Fruit fly (Drosophila melanogaster) whole organism, embryonic: ENCODE measurements around the gene CG6330.

ENCODE experiments used
- Atf3 ChIP-seq: fragments of 200-800 bp; sonication (Bioruptor generic); optimal IDR thresholded peaks from 3 replicates; lab custom pipeline; 2016; ENCODE audit warnings: missing biosample characterization, missing genetic modification characterization
- CG10431 ChIP-seq: fragments of 200-800 bp; sonication (Bioruptor generic); optimal IDR thresholded peaks from 3 replicates; lab custom pipeline; 2018; ENCODE audit warnings: missing biosample characterization, mild to moderate bottlenecking, missing genetic modification characterization
- CG11093 ChIP-seq: fragments of 200-800 bp; sonication (Bioruptor generic); IDR thresholded peaks from 3 replicates; pipeline ENCODE4 v1.3.6; 2022; ENCODE audit warnings: missing biosample characterization, missing genetic modification characterization
- CG12659 ChIP-seq: fragments of 200-800 bp; sonication (Bioruptor generic); optimal IDR thresholded peaks from 3 replicates; lab custom pipeline; 2017; ENCODE audit warnings: mild to moderate bottlenecking, missing biosample characterization, missing genetic modification reagents, missing genetic modification characterization
- CG14050 ChIP-seq: fragments of 200-800 bp; sonication (Bioruptor generic); IDR thresholded peaks from 3 replicates; pipeline ENCODE4 v1.3.6; 2022; ENCODE audit warnings: missing biosample characterization, missing genetic modification characterization
- CG17912 ChIP-seq: fragments of 200-800 bp; sonication (Bioruptor generic); optimal IDR thresholded peaks from 2 replicates; lab custom pipeline; 2018; ENCODE audit warnings: missing biosample characterization, mild to moderate bottlenecking, missing genetic modification characterization
- CG2202 ChIP-seq: fragments of 200-800 bp; sonication (Bioruptor generic); optimal IDR thresholded peaks from 2 replicates; lab custom pipeline; 2018; ENCODE audit warnings: missing biosample characterization, mild to moderate bottlenecking, missing genetic modification characterization
- CG30403 ChIP-seq: fragments of 200-800 bp; sonication (Bioruptor generic); optimal IDR thresholded peaks from 3 replicates; lab custom pipeline; 2016; ENCODE audit warnings: missing biosample characterization, missing genetic modification characterization
- CG31365 ChIP-seq: fragments of 200-800 bp; sonication (Bioruptor generic); optimal IDR thresholded peaks from 2 replicates; lab custom pipeline; 2018; ENCODE audit warnings: missing biosample characterization, mild to moderate bottlenecking, missing genetic modification characterization
- CG32532 ChIP-seq: fragments of 200-800 bp; sonication (Bioruptor generic); IDR thresholded peaks from 2 replicates; pipeline ENCODE4 v1.3.6; 2022; ENCODE audit warnings: missing biosample characterization, missing genetic modification characterization
- CG33213 ChIP-seq: fragments of 200-800 bp; sonication (Bioruptor generic); optimal IDR thresholded peaks from 3 replicates; lab custom pipeline; 2016; ENCODE audit warnings: missing biosample characterization, missing genetic modification characterization
- CG6854 ChIP-seq: fragments of 200-800 bp; sonication (Bioruptor generic); optimal IDR thresholded peaks from 3 replicates; lab custom pipeline; 2017; ENCODE audit warnings: missing biosample characterization, mild to moderate bottlenecking, missing genetic modification characterization
- CG7839 ChIP-seq: fragments of 200-800 bp; sonication (Bioruptor generic); optimal IDR thresholded peaks from 3 replicates; lab custom pipeline; 2018; ENCODE audit warnings: missing biosample characterization, mild to moderate bottlenecking, missing genetic modification characterization, moderate library complexity
- CG7963 ChIP-seq: fragments of 200-800 bp; sonication (Bioruptor generic); IDR thresholded peaks from 3 replicates; pipeline ENCODE4 v1.3.6; 2022; ENCODE audit warnings: missing biosample characterization, missing genetic modification characterization; ENCODE audit not compliant: partially characterized antibody
- CG9215 ChIP-seq: fragments of 200-800 bp; sonication (Bioruptor generic); IDR thresholded peaks from 2 replicates; pipeline ENCODE4 v1.3.6; 2022; ENCODE audit warnings: missing biosample characterization, missing genetic modification characterization
- CG9727 ChIP-seq: fragments of 200-800 bp; sonication (Bioruptor generic); optimal IDR thresholded peaks from 3 replicates; lab custom pipeline; 2017; ENCODE audit warnings: missing biosample characterization, mild to moderate bottlenecking, missing genetic modification characterization
- Chrac-16 ChIP-seq: fragments of 200-800 bp; sonication (Bioruptor generic); optimal IDR thresholded peaks from 3 replicates; lab custom pipeline; 2016; ENCODE audit warnings: missing biosample characterization, missing genetic modification characterization
- CkIIα-i1 ChIP-seq: fragments of 200-800 bp; sonication (Bioruptor generic); IDR thresholded peaks from 2 replicates; pipeline ENCODE4 v1.3.6; 2022; ENCODE audit warnings: missing biosample characterization, missing genetic modification characterization
- Ets65A ChIP-seq: fragments of 200-800 bp; sonication (Bioruptor generic); peaks from one replicate; lab custom pipeline; 2016; ENCODE audit warnings: missing biosample characterization, missing genetic modification characterization
- HHEX ChIP-seq: fragments of 200-800 bp; sonication (Bioruptor generic); optimal IDR thresholded peaks from 3 replicates; lab custom pipeline; 2017; ENCODE audit warnings: missing biosample characterization, mild to moderate bottlenecking, missing genetic modification characterization, missing genetic modification reagents
- HLHmδ ChIP-seq: fragments of 200-800 bp; sonication (Bioruptor generic); optimal IDR thresholded peaks from 2 replicates; lab custom pipeline; 2018; ENCODE audit warnings: missing biosample characterization, mild to moderate bottlenecking, missing genetic modification characterization, moderate library complexity
- Lim3 ChIP-seq: fragments of 200-800 bp; sonication (Bioruptor generic); IDR thresholded peaks from 2 replicates; pipeline ENCODE4 v1.3.6; 2022; ENCODE audit warnings: missing biosample characterization, missing genetic modification characterization
- NFAT ChIP-seq: fragments of 200-800 bp; sonication (Bioruptor generic); IDR thresholded peaks from 2 replicates; pipeline ENCODE4 v1.3.6; 2022; ENCODE audit warnings: missing biosample characterization, missing genetic modification characterization
- NfI ChIP-seq: fragments of 200-800 bp; sonication (Bioruptor generic); optimal IDR thresholded peaks from 3 replicates; lab custom pipeline; 2018; ENCODE audit warnings: missing biosample characterization, mild to moderate bottlenecking, missing genetic modification characterization, moderate library complexity
- TFAM ChIP-seq: fragments of 200-800 bp; sonication (Bioruptor generic); optimal IDR thresholded peaks from 2 replicates; lab custom pipeline; 2017; ENCODE audit warnings: missing biosample characterization, missing genetic modification characterization, inconsistent platforms
- Trl ChIP-seq, 3 experiments: fragments of >200 bp in 2 of 3; fragments of 200-800 bp in 1 of 3; sonication (Bioruptor generic) in 1 of 3; optimal IDR thresholded peaks; 2 replicates in 1 of 3; 3 replicates in 2 of 3; lab custom pipeline; 2016 to 2017; ENCODE audit warnings: missing biosample characterization in 1 of 3, missing genetic modification characterization in 1 of 3
- ab ChIP-seq: fragments of 200-800 bp; sonication (Bioruptor generic); optimal IDR thresholded peaks from 2 replicates; lab custom pipeline; 2016; ENCODE audit warnings: missing biosample characterization, missing genetic modification characterization
- al ChIP-seq: fragments of 200-800 bp; sonication (Bioruptor generic); IDR thresholded peaks from 2 replicates; pipeline ENCODE4 v1.3.6; 2022; ENCODE audit warnings: missing biosample characterization, missing genetic modification characterization
- amos ChIP-seq: fragments of 200-800 bp; sonication (Bioruptor generic); IDR thresholded peaks from 2 replicates; pipeline ENCODE4 v1.3.6; 2022; ENCODE audit warnings: missing biosample characterization, missing genetic modification characterization; ENCODE audit not compliant: partially characterized antibody
- bab2 ChIP-seq: fragments of 200-800 bp; sonication (Bioruptor generic); optimal IDR thresholded peaks from 2 replicates; lab custom pipeline; 2016; ENCODE audit warnings: missing biosample characterization, missing genetic modification characterization
- bbx ChIP-seq: fragments of 200-800 bp; sonication (Bioruptor generic); IDR thresholded peaks from 2 replicates; pipeline ENCODE4 v1.3.6; 2022; ENCODE audit warnings: missing biosample characterization, missing genetic modification characterization; ENCODE audit not compliant: partially characterized antibody
- disco-r ChIP-seq: fragments of 200-800 bp; sonication (Bioruptor generic); optimal IDR thresholded peaks from 2 replicates; lab custom pipeline; 2016; ENCODE audit warnings: missing biosample characterization, missing genetic modification characterization
- dpn ChIP-seq, 2 experiments: fragments of 200-800 bp; sonication (Bioruptor generic); optimal IDR thresholded peaks; 3 replicates each; lab custom pipeline; 2016; ENCODE audit warnings: missing biosample characterization in 2 of 2, missing genetic modification characterization in 2 of 2
- fru ChIP-seq: fragments of >200 bp; optimal IDR thresholded peaks from 2 replicates; lab custom pipeline; 2017
- grn ChIP-seq: fragments of 200-800 bp; sonication (Bioruptor generic); optimal IDR thresholded peaks from 3 replicates; lab custom pipeline; 2017; ENCODE audit warnings: missing biosample characterization, missing genetic modification characterization
- kah ChIP-seq: fragments of 200-800 bp; sonication (Bioruptor generic); optimal IDR thresholded peaks from 2 replicates; lab custom pipeline; 2018; ENCODE audit warnings: missing biosample characterization, mild to moderate bottlenecking, missing genetic modification characterization
- lmd ChIP-seq: fragments of 200-800 bp; sonication (Bioruptor generic); IDR thresholded peaks from 2 replicates; pipeline ENCODE4 v1.3.6; 2022; ENCODE audit warnings: missing biosample characterization, missing genetic modification characterization
- mam ChIP-seq: fragments of 200-800 bp; sonication (Bioruptor generic); optimal IDR thresholded peaks from 3 replicates; lab custom pipeline; 2016; ENCODE audit warnings: missing biosample characterization, missing genetic modification characterization
- mld ChIP-seq: fragments of 200-800 bp; sonication (Bioruptor generic); IDR thresholded peaks from 3 replicates; pipeline ENCODE4 v1.3.6; 2022; ENCODE audit warnings: missing biosample characterization, missing genetic modification characterization; ENCODE audit not compliant: partially characterized antibody
- nau ChIP-seq: fragments of 200-800 bp; sonication (Bioruptor generic); optimal IDR thresholded peaks from 3 replicates; lab custom pipeline; 2017; ENCODE audit warnings: missing biosample characterization, mild to moderate bottlenecking, missing genetic modification characterization, missing genetic modification reagents
- nerfin-2 ChIP-seq: fragments of 200-800 bp; sonication (Bioruptor generic); IDR thresholded peaks from 2 replicates; pipeline ENCODE4 v1.3.6; 2022; ENCODE audit warnings: missing biosample characterization, missing genetic modification characterization; ENCODE audit not compliant: partially characterized antibody
- odd ChIP-seq: fragments of 200-800 bp; sonication (Bioruptor generic); optimal IDR thresholded peaks from 2 replicates; lab custom pipeline; 2017; ENCODE audit warnings: missing biosample characterization, mild to moderate bottlenecking, missing genetic modification characterization
- sens-2 ChIP-seq: fragments of 200-800 bp; sonication (Bioruptor generic); IDR thresholded peaks from 2 replicates; pipeline ENCODE4 v1.3.6; 2022; ENCODE audit warnings: missing biosample characterization, missing genetic modification characterization
- sima ChIP-seq: fragments of 200-800 bp; sonication (Bioruptor generic); optimal IDR thresholded peaks from 2 replicates; lab custom pipeline; 2016; ENCODE audit warnings: missing biosample characterization, missing genetic modification characterization
- stc ChIP-seq: fragments of 200-800 bp; sonication (Bioruptor generic); IDR thresholded peaks from 2 replicates; pipeline ENCODE4 v1.3.6; 2022; ENCODE audit warnings: missing biosample characterization, missing genetic modification characterization
- tgo ChIP-seq: fragments of 200-800 bp; sonication (Bioruptor generic); IDR thresholded peaks from 3 replicates; pipeline ENCODE4 v1.3.6; 2022; ENCODE audit warnings: missing biosample characterization, missing genetic modification characterization
- tin ChIP-seq: fragments of 200-800 bp; sonication (Bioruptor generic); optimal IDR thresholded peaks from 3 replicates; lab custom pipeline; 2016; ENCODE audit warnings: missing biosample characterization, missing genetic modification characterization
- twi ChIP-seq: fragments of 200-800 bp; optimal IDR thresholded peaks from 2 replicates; lab custom pipeline; 2019; ENCODE audit warnings: missing biosample characterization, mild to moderate bottlenecking, missing genetic modification characterization, moderate library complexity
- vfl ChIP-seq: fragments of 200-800 bp; sonication (Bioruptor generic); optimal IDR thresholded peaks from 2 replicates; lab custom pipeline; 2016; ENCODE audit warnings: missing biosample characterization, missing genetic modification characterization
- z ChIP-seq: fragments of 200-800 bp; sonication (Bioruptor generic); IDR thresholded peaks from 3 replicates; pipeline ENCODE4 v1.3.6; 2022; ENCODE audit warnings: missing biosample characterization, missing genetic modification characterization
- zen2 ChIP-seq: fragments of 200-800 bp; sonication (Bioruptor generic); IDR thresholded peaks from 3 replicates; pipeline ENCODE4 v1.3.6; 2022; ENCODE audit warnings: missing biosample characterization, missing genetic modification characterization; ENCODE audit not compliant: partially characterized antibody

The CG6330 gene

DNA sequence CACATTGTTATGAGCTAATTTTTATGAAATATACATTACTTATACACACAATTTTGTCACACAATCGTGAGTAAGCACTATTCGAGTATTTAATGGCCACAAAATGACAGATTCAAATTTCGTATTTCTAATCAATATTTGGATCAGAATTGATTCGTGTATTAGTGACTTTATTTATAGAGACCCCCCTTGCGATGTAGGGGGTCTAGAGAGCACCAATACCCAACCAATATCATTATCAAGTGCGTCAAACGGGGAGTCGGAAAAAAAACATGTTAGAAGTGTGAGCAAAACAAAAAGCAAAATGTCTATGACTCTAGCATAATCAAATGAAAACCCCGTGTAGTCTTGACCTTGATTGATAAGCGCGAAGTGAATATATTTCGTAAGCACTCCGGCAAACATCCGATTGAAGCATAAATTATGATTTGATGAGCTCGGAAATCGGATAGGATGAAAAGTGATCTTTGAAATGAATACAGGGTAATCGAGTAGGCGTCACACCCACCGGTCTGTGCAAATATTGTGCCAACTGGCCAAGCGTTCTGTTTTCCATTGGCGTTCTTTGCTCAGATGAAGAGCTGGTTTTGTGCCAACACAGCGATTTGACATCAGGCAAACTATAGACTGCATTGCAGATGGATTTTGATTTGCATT, 6.0 kb downstream of the CG6330 start (continued):
- TF ChIP-seq sens-2 (GFP tag; lab: Robert Waterston, UW) (no peak), HLHmδ (GFP tag; lab: Kevin White, UChicago) (no peak), fru (no peak), ab (GFP tag; lab: Kevin White, UChicago) (no peak), tin (GFP tag; lab: Kevin White, UChicago) (no peak), NFAT (GFP tag; lab: Robert Waterston, UW) (no peak), Ets65A (GFP tag; lab: Kevin White, UChicago) (peak; percentile 84), amos (no peak), CG7963 (GFP tag; lab: Robert Waterston, UW) (no peak), CG9215 (GFP tag; lab: Robert Waterston, UW) (no peak), CG32532 (GFP tag; lab: Robert Waterston, UW) (no peak), CG2202 (tag; lab: Kevin White, UChicago) (no peak), CG31365 (no peak), CG11093 (GFP tag; lab: Robert Waterston, UW) (no peak), CG14050 (GFP tag; lab: Robert Waterston, UW) (no peak), NfI (no peak), CG30403 (GFP tag; lab: Kevin White, UChicago) (peak; percentile 45), sima (no peak), z (GFP tag; lab: Robert Waterston, UW) (no peak; the same call in 2 of the 3 replicates), Chrac-16 (peak; percentile 6), dpn (GFP tag; optimal IDR thresholded peaks at IDR 0.05; lab: Kevin White, UChicago) (peak in 1 of 2 experiments; percentile 19), stc (GFP tag; lab: Robert Waterston, UW) (no peak), CG12659 (peak; percentile 17), CG9727 (GFP tag; lab: Kevin White, UChicago) (no peak), CG10431 (GFP tag; lab: Kevin White, UChicago) (no peak), nau (GFP tag; lab: Kevin White, UChicago) (no peak), grn (peak; percentile 30), Trl (optimal IDR thresholded peaks at IDR 0.05; lab: Kevin White, UChicago) (no peak), Trl (GFP tag; optimal IDR thresholded peaks at IDR 0.05; lab: Kevin White, UChicago) (no peak), TFAM (GFP tag; lab: Kevin White, UChicago) (no peak), mam (peak; percentile 59), bab2 (GFP tag; lab: Kevin White, UChicago) (no peak), HHEX (GFP tag; lab: Kevin White, UChicago) (no peak), vfl (GFP tag; lab: Kevin White, UChicago) (no peak), al (GFP tag; lab: Robert Waterston, UW) (no peak), lmd (GFP tag; lab: Robert Waterston, UW) (no peak), CG7839 (tag; lab: Kevin White, UChicago) (peak; percentile 46), CG33213 (no peak), CG17912 (GFP tag; lab: Kevin White, UChicago) (no peak), twi (tag; lab: Kevin White, UChicago) (no peak), tgo (no peak), bbx (GFP tag; lab: Robert Waterston, UW) (no peak), CkIIα-i1 (GFP tag; lab: Robert Waterston, UW) (no peak), zen2 (GFP tag; lab: Robert Waterston, UW) (no peak), disco-r (GFP tag; lab: Kevin White, UChicago) (no peak), Lim3 (GFP tag; lab: Robert Waterston, UW) (no peak), Atf3 (GFP tag; lab: Kevin White, UChicago) (no peak), mld (GFP tag; lab: Robert Waterston, UW) (no peak), odd (GFP tag; lab: Kevin White, UChicago) (no peak), kah (GFP tag; lab: Kevin White, UChicago) (no peak), nerfin-2 (GFP tag; lab: Robert Waterston, UW) (no peak), CG6854 (GFP tag; lab: Kevin White, UChicago) (no peak)
